Worm (Caenorhabditis elegans) whole organism, L1 larva: Measurements from ENCODE around the gene F34D10.9.

ENCODE experiments used
- C16A3.4 ChIP-seq: fragments of 150-350 bp; optimal IDR thresholded peaks from 2 replicates; lab custom pipeline; 2014; ENCODE audit warnings: missing biosample characterization, missing genetic modification characterization
- C34B4.2 ChIP-seq: sonication (generic microtip); optimal IDR thresholded peaks from 2 replicates; lab custom pipeline; 2017; ENCODE audit warnings: mild to moderate bottlenecking, missing genetic modification characterization, missing compliant biosample characterization
- F16B12.6 ChIP-seq: fragments of 150-350 bp; optimal IDR thresholded peaks from 2 replicates; lab custom pipeline; 2014; ENCODE audit warnings: missing biosample characterization, missing genetic modification characterization
- Y116A8C.19 ChIP-seq: sonication (generic microtip); optimal IDR thresholded peaks from 2 replicates; lab custom pipeline; 2016; ENCODE audit warnings: missing compliant biosample characterization, missing genetic modification characterization, borderline replicate concordance
- aha-1 ChIP-seq: fragments of 150-350 bp; optimal IDR thresholded peaks from 2 replicates; lab custom pipeline; 2014; ENCODE audit warnings: missing biosample characterization, missing genetic modification characterization
- aly-2 ChIP-seq: fragments of 150-350 bp; optimal IDR thresholded peaks from 2 replicates; lab custom pipeline; 2014; ENCODE audit warnings: missing biosample characterization, missing genetic modification characterization
- blmp-1 ChIP-seq: fragments of 150-350 bp; optimal IDR thresholded peaks from 2 replicates; lab custom pipeline; 2014; ENCODE audit warnings: missing biosample characterization, missing genetic modification characterization
- ceh-63 ChIP-seq: fragments of 200-800 bp; sonication (Bioruptor generic); optimal IDR thresholded peaks from 2 replicates; lab custom pipeline; 2018; ENCODE audit warnings: mild to moderate bottlenecking, missing genetic modification characterization, missing compliant biosample characterization
- ceh-8 ChIP-seq: fragments of 200-800 bp; sonication (Bioruptor generic); optimal IDR thresholded peaks from 2 replicates; lab custom pipeline; 2018; ENCODE audit warnings: mild to moderate bottlenecking, missing genetic modification characterization, moderate library complexity, missing compliant biosample characterization
- ceh-90 ChIP-seq: sonication (generic microtip); optimal IDR thresholded peaks from 2 replicates; lab custom pipeline; 2016; ENCODE audit warnings: missing genetic modification characterization, missing compliant biosample characterization
- ces-1 ChIP-seq: fragments of 150-350 bp; optimal IDR thresholded peaks from 2 replicates; lab custom pipeline; 2014; ENCODE audit warnings: missing biosample characterization, missing genetic modification reagents, missing genetic modification characterization
- dpl-1 ChIP-seq, 3 experiments: fragments of 150-350 bp in 2 of 3; sonication (generic microtip) in 1 of 3; optimal IDR thresholded peaks; 2 replicates each; lab custom pipeline; 2014 to 2017; ENCODE audit warnings: missing biosample characterization in 3 of 3, missing genetic modification characterization in 3 of 3, missing genetic modification reagents in 3 of 3
- efl-1 ChIP-seq, 4 experiments: fragments of 150-350 bp; optimal IDR thresholded peaks in 3 of 4; peaks in 1 of 4; 1 replicate in 1 of 4; 2 replicates in 3 of 4; lab custom pipeline; 2014; ENCODE audit warnings: missing biosample characterization in 2 of 4, missing genetic modification characterization in 2 of 4, missing genetic modification reagents in 2 of 4
- egl-27 ChIP-seq, 2 experiments: fragments of 150-350 bp in 1 of 2; sonication (generic microtip); optimal IDR thresholded peaks; 3 replicates each; lab custom pipeline; 2017 to 2018; ENCODE audit warnings: missing biosample characterization in 2 of 2, missing genetic modification characterization in 2 of 2, missing genetic modification reagents in 2 of 2
- fkh-10 ChIP-seq: sonication (generic microtip); optimal IDR thresholded peaks from 2 replicates; lab custom pipeline; 2017; ENCODE audit warnings: missing biosample characterization, missing genetic modification reagents, missing genetic modification characterization
- fkh-8 ChIP-seq: sonication (generic microtip); optimal IDR thresholded peaks from 2 replicates; lab custom pipeline; 2016; ENCODE audit warnings: mild to moderate bottlenecking, missing genetic modification characterization, missing compliant biosample characterization
- fos-1 ChIP-seq: fragments of 150-350 bp; optimal IDR thresholded peaks from 2 replicates; lab custom pipeline; 2014; ENCODE audit warnings: missing biosample characterization, missing genetic modification characterization
- hlh-4 ChIP-seq: sonication (generic microtip); optimal IDR thresholded peaks from 2 replicates; lab custom pipeline; 2016; ENCODE audit warnings: mild to moderate bottlenecking, missing genetic modification characterization, missing compliant biosample characterization
- hpl-2 ChIP-seq: fragments of 150-350 bp; optimal IDR thresholded peaks from 2 replicates; lab custom pipeline; 2014; ENCODE audit warnings: missing biosample characterization, missing genetic modification reagents, missing genetic modification characterization
- jun-1 ChIP-seq: fragments of 150-350 bp; optimal IDR thresholded peaks from 2 replicates; lab custom pipeline; 2014; ENCODE audit warnings: missing biosample characterization, missing genetic modification reagents, missing genetic modification characterization
- lin-15B ChIP-seq: fragments of 150-350 bp; sonication (generic microtip); optimal IDR thresholded peaks from 3 replicates; lab custom pipeline; 2014; ENCODE audit warnings: missing biosample characterization, missing genetic modification characterization
- lin-35 ChIP-seq, 2 experiments: fragments of 150-350 bp; optimal IDR thresholded peaks; 2 replicates each; lab custom pipeline; 2014; ENCODE audit warnings: missing biosample characterization in 2 of 2, missing genetic modification characterization in 2 of 2, missing genetic modification reagents in 2 of 2
- lir-3 ChIP-seq: sonication (generic microtip); optimal IDR thresholded peaks from 2 replicates; lab custom pipeline; 2016; ENCODE audit warnings: mild to moderate bottlenecking, missing genetic modification characterization, moderate library complexity, missing compliant biosample characterization; ENCODE audit not compliant: poor library complexity
- mdl-1 ChIP-seq, 2 experiments: fragments of 150-350 bp; optimal IDR thresholded peaks; 2 replicates each; lab custom pipeline; 2014 to 2017; ENCODE audit warnings: missing biosample characterization in 2 of 2, missing genetic modification characterization in 2 of 2, inconsistent platforms in 1 of 2
- mep-1 ChIP-seq: fragments of 150-350 bp; optimal IDR thresholded peaks from 2 replicates; lab custom pipeline; 2014; ENCODE audit warnings: missing biosample characterization, missing genetic modification characterization
- nhr-19 ChIP-seq: fragments of 200-800 bp; sonication (Bioruptor generic); conservative IDR thresholded peaks from 2 replicates; pipeline ENCODE4 v1.3.6; 2022; ENCODE audit warnings: missing genetic modification characterization, missing compliant biosample characterization
- nhr-20 ChIP-seq: sonication (generic microtip); optimal IDR thresholded peaks from 2 replicates; lab custom pipeline; 2016; ENCODE audit warnings: mild to moderate bottlenecking, missing genetic modification characterization, missing compliant biosample characterization
- nhr-28 ChIP-seq: fragments of 150-350 bp; optimal IDR thresholded peaks from 2 replicates; lab custom pipeline; 2014; ENCODE audit warnings: missing biosample characterization, missing genetic modification characterization
- nhr-85 ChIP-seq: sonication (generic microtip); peaks from one replicate; lab custom pipeline; 2016; ENCODE audit warnings: missing genetic modification characterization, inconsistent platforms, missing compliant biosample characterization
- nhr-90 ChIP-seq: sonication (generic microtip); optimal IDR thresholded peaks from 2 replicates; lab custom pipeline; 2016; ENCODE audit warnings: mild to moderate bottlenecking, missing genetic modification characterization, missing compliant biosample characterization; ENCODE audit not compliant: poor library complexity
- pax-3 ChIP-seq: fragments of 200-800 bp; sonication (Bioruptor generic); optimal IDR thresholded peaks from 2 replicates; lab custom pipeline; 2018; ENCODE audit warnings: mild to moderate bottlenecking, missing genetic modification characterization, moderate library complexity, missing compliant biosample characterization
- pqm-1 ChIP-seq: sonication (generic microtip); optimal IDR thresholded peaks from 3 replicates; lab custom pipeline; 2017; ENCODE audit warnings: missing biosample characterization, missing genetic modification characterization
- rnt-1 ChIP-seq: sonication (generic microtip); optimal IDR thresholded peaks from 2 replicates; lab custom pipeline; 2016; ENCODE audit warnings: mild to moderate bottlenecking, missing genetic modification characterization, moderate library complexity, missing compliant biosample characterization
- skn-1 ChIP-seq: fragments of 150-350 bp; optimal IDR thresholded peaks from 2 replicates; lab custom pipeline; 2014; ENCODE audit warnings: missing biosample characterization, missing genetic modification characterization
- snu-23 ChIP-seq: sonication (generic microtip); optimal IDR thresholded peaks from 2 replicates; lab custom pipeline; 2016; ENCODE audit warnings: missing genetic modification characterization, missing compliant biosample characterization
- sptf-1 ChIP-seq: fragments of 150-350 bp; optimal IDR thresholded peaks from 2 replicates; lab custom pipeline; 2014; ENCODE audit warnings: missing biosample characterization, missing genetic modification characterization
- swsn-7 ChIP-seq: sonication (generic microtip); optimal IDR thresholded peaks from 2 replicates; lab custom pipeline; 2016; ENCODE audit warnings: missing genetic modification characterization, missing compliant biosample characterization
- tbx-2 ChIP-seq: sonication (generic microtip); optimal IDR thresholded peaks from 2 replicates; lab custom pipeline; 2016; ENCODE audit warnings: missing genetic modification characterization, missing compliant biosample characterization
- tlp-1 ChIP-seq: fragments of 150-350 bp; optimal IDR thresholded peaks from 2 replicates; lab custom pipeline; 2014; ENCODE audit warnings: missing biosample characterization, missing genetic modification characterization
- unc-30 ChIP-seq: sonication (generic microtip); optimal IDR thresholded peaks from 2 replicates; lab custom pipeline; 2017; ENCODE audit warnings: missing biosample characterization, missing genetic modification characterization
- unc-86 ChIP-seq: sonication (generic microtip); optimal IDR thresholded peaks from 2 replicates; lab custom pipeline; 2016; ENCODE audit warnings: missing genetic modification characterization, missing compliant biosample characterization
- zag-1 ChIP-seq: fragments of 150-350 bp; optimal IDR thresholded peaks from 2 replicates; lab custom pipeline; 2014; ENCODE audit warnings: missing biosample characterization, missing genetic modification characterization

Gene F34D10.9

ce11 chrIII:3730475-3730874, 1.1 kb upstream of the F34D10.9 start, which contains the start of gene F34D10.8:
F34D10.8 (plus strand) TSS chrIII:3730775.
- TF ChIP-seq nhr-20 (tag; lab: Kevin White, UChicago) (no peak), lin-15B (no peak), nhr-85 (tag; lab: Kevin White, UChicago) (peak; percentile 56)

ce11 chrIII:3726443-3726842, 3.0 kb downstream of the F34D10.9 start, which contains the start of gene gldi-5:
gldi-5 (minus strand) TSS chrIII:3726500.
- TF ChIP-seq fkh-10 (GFP tag; lab: Kevin White, UChicago) (no peak), skn-1 (tag; lab: Kevin White, UChicago) (no peak), sptf-1 (tag; lab: Kevin White, UChicago) (no peak), rnt-1 (tag; lab: Kevin White, UChicago) (no peak), jun-1 (tag; lab: Kevin White, UChicago) (no peak), egl-27 (tag; optimal IDR thresholded peaks at IDR 0.05; lab: Kevin White, UChicago) (no peak), mep-1 (tag; lab: Kevin White, UChicago) (no peak), Y116A8C.19 (tag; lab: Kevin White, UChicago) (no peak), nhr-20 (tag; lab: Kevin White, UChicago) (no peak), fkh-8 (tag; lab: Kevin White, UChicago) (no peak), aha-1 (tag; lab: Kevin White, UChicago) (no peak)

- TF ChIP-seq F16B12.6 (tag; lab: Kevin White, UChicago): no peak
- no peak for TF ChIP-seq mep-1 (tag; lab: Kevin White, UChicago)
- no peak for TF ChIP-seq nhr-90 (tag; lab: Kevin White, UChicago)
- TF ChIP-seq ceh-8 (GFP tag; lab: Kevin White, UChicago): no peak
- no peak for TF ChIP-seq mdl-1 (tag; optimal IDR thresholded peaks at IDR 0.05; lab: Kevin White, UChicago)
- TF ChIP-seq dpl-1 (GFP tag; optimal IDR thresholded peaks at IDR 0.05; lab: Kevin White, UChicago): no peak
- TF ChIP-seq nhr-28 (tag; lab: Kevin White, UChicago): no peak
Measured at ce11 chrIII:3724880-3725279, 4.5 kb downstream of the F34D10.9 start, which contains the start of gene C14B1.12. C14B1.12 (minus strand) TSS chrIII:3724980.

- TF ChIP-seq efl-1 (optimal IDR thresholded peaks at IDR 0.05; lab: Kevin White, UChicago): peak in 1 of 2 experiments; percentile 44
- TF ChIP-seq efl-1 (GFP tag; optimal IDR thresholded peaks at IDR 0.05 in 1 of 2; lab: Kevin White, UChicago): no peak
- no peak for TF ChIP-seq unc-30 (tag; lab: Kevin White, UChicago)
Measured at ce11 chrIII:3723726-3724125, 5.7 kb downstream of the F34D10.9 start.

- TF ChIP-seq blmp-1 (tag; lab: Kevin White, UChicago): no peak
- TF ChIP-seq aly-2 (tag; lab: Kevin White, UChicago): no peak
- TF ChIP-seq snu-23 (GFP tag; lab: Kevin White, UChicago): no peak
- peak in 1 of 3 experiments; percentile 57 for TF ChIP-seq dpl-1 (GFP tag; optimal IDR thresholded peaks at IDR 0.05; lab: Kevin White, UChicago)
- TF ChIP-seq nhr-28 (tag; lab: Kevin White, UChicago): no peak
- TF ChIP-seq mdl-1 (tag; optimal IDR thresholded peaks at IDR 0.05; lab: Kevin White, UChicago): no peak
- TF ChIP-seq hlh-4: no peak
- no peak for TF ChIP-seq ces-1 (GFP tag; lab: Kevin White, UChicago)
- no peak for TF ChIP-seq fos-1 (tag; lab: Kevin White, UChicago)
- no peak for TF ChIP-seq pqm-1 (tag; lab: Kevin White, UChicago)
- no peak for TF ChIP-seq ceh-90
- no peak for TF ChIP-seq zag-1 (tag; lab: Kevin White, UChicago)
- no peak for TF ChIP-seq nhr-19 (GFP tag; lab: Robert Waterston, UW)
- no peak for TF ChIP-seq C16A3.4 (tag; lab: Kevin White, UChicago)
- no peak for TF ChIP-seq ceh-8 (GFP tag; lab: Kevin White, UChicago)
- no peak for TF ChIP-seq unc-86 (tag; lab: Kevin White, UChicago)
- TF ChIP-seq unc-30 (tag; lab: Kevin White, UChicago): no peak
- no peak for TF ChIP-seq fkh-8 (tag; lab: Kevin White, UChicago)
- TF ChIP-seq swsn-7: no peak
- TF ChIP-seq lir-3 (tag; lab: Kevin White, UChicago): no peak
- no peak for TF ChIP-seq hpl-2 (GFP tag; lab: Kevin White, UChicago)
- TF ChIP-seq tbx-2: no peak
- peak; percentile 43 to 45 for TF ChIP-seq efl-1 (optimal IDR thresholded peaks at IDR 0.05; lab: Kevin White, UChicago)
- TF ChIP-seq efl-1 (GFP tag; optimal IDR thresholded peaks at IDR 0.05 in 1 of 2; lab: Kevin White, UChicago): peak; percentile 35 to 47
- TF ChIP-seq lin-15B: peak; percentile 45
- peak; percentile 21 to 40 for TF ChIP-seq lin-35 (GFP tag; optimal IDR thresholded peaks at IDR 0.05; lab: Kevin White, UChicago)
- TF ChIP-seq C34B4.2 (tag; lab: Kevin White, UChicago): no peak
- no peak for TF ChIP-seq tlp-1 (tag; lab: Kevin White, UChicago)
- no peak for TF ChIP-seq jun-1 (tag; lab: Kevin White, UChicago)
- TF ChIP-seq pax-3 (tag; lab: Kevin White, UChicago): no peak
- no peak for TF ChIP-seq nhr-90 (tag; lab: Kevin White, UChicago)
- no peak for TF ChIP-seq ceh-63 (GFP tag; lab: Kevin White, UChicago)
Measured at ce11 chrIII:3719564-3719963, 9.9 kb downstream of the F34D10.9 start, which contains the start of gene C14B1.8. C14B1.8 (minus strand) TSS chrIII:3719680.
